Fruit fly (Drosophila melanogaster): ENCODE results near the gene Sgs3.

The Sgs3 gene

dm6 chr3L:11536767-11537419 is 24.9 kb downstream of the Sgs3 start (continued):
- TF ChIP-seq B-H1 (GFP tag; IDR thresholded peaks at IDR 0.05) (no peak), Xrp1 (GFP tag; IDR thresholded peaks at IDR 0.05) (peak; percentile 16; the same call in 1 of the 2 replicates), lmd (GFP tag; IDR thresholded peaks at IDR 0.05) (no peak), kni (GFP tag; optimal IDR thresholded peaks at IDR 0.05) (peak; percentile 52), D19B (GFP tag; optimal IDR thresholded peaks at IDR 0.05) (peak; percentile 74), rib (GFP tag; IDR thresholded peaks at IDR 0.05) (no peak), eve (GFP tag; optimal IDR thresholded peaks at IDR 0.05) (no peak), CG34376 (GFP tag; optimal IDR thresholded peaks at IDR 0.05) (no peak), Vsx1 (GFP tag; optimal IDR thresholded peaks at IDR 0.05) (peak; percentile 14), Med (GFP tag) (peak; percentile 77), CG18476 (GFP tag; optimal IDR thresholded peaks at IDR 0.05) (no peak), CG14965 (GFP tag; optimal IDR thresholded peaks at IDR 0.05; ENCODE audit: borderline replicate concordance) (no peak), Nf-YC (tag; optimal IDR thresholded peaks at IDR 0.05) (no peak), vvl (GFP tag; IDR thresholded peaks at IDR 0.05) (no peak), CG9609 (GFP tag; optimal IDR thresholded peaks at IDR 0.05) (no peak), CG6272 (GFP tag; IDR thresholded peaks at IDR 0.05) (no peak), CG13287 (GFP tag; IDR thresholded peaks at IDR 0.05; ENCODE audit: partially characterized antibody) (no peak), caup (GFP tag; optimal IDR thresholded peaks at IDR 0.05; ENCODE audit: severe bottlenecking) (no peak), TFAM (GFP tag; optimal IDR thresholded peaks at IDR 0.05) (no peak), sqz (GFP tag; optimal IDR thresholded peaks at IDR 0.05) (no peak), bcd (GFP tag; optimal IDR thresholded peaks at IDR 0.05) (peak; percentile 2), shn (GFP tag; optimal IDR thresholded peaks at IDR 0.05) (no peak), sens (GFP tag) (peak; percentile 3), CG7357 (GFP tag; IDR thresholded peaks at IDR 0.05) (no peak), abd-A (tag; optimal IDR thresholded peaks at IDR 0.05) (peak; percentile 62), HLH3B (GFP tag; IDR thresholded peaks at IDR 0.05) (no peak), row (GFP tag; IDR thresholded peaks at IDR 0.05) (peak; percentile 17; the same call in 2 of the 3 replicates), CG10959 (GFP tag; IDR thresholded peaks at IDR 0.05) (no peak), CG15601 (tag; optimal IDR thresholded peaks at IDR 0.05) (no peak), Ravus (GFP tag; IDR thresholded peaks at IDR 0.05) (no peak), Eip74EF (GFP tag; optimal IDR thresholded peaks at IDR 0.05) (peak in 1 of 2 experiments; percentile 4), stwl (tag; optimal IDR thresholded peaks at IDR 0.05) (no peak), ato (GFP tag; IDR thresholded peaks at IDR 0.05; ENCODE audit: partially characterized antibody) (no peak), lola (GFP tag; optimal IDR thresholded peaks at IDR 0.05) (no peak), CG34422 (GFP tag; IDR thresholded peaks at IDR 0.05) (no peak), Gug (GFP tag; IDR thresholded peaks at IDR 0.05) (no peak), CG10209 (GFP tag; optimal IDR thresholded peaks at IDR 0.05) (no peak), CG11695 (GFP tag; IDR thresholded peaks at IDR 0.05) (0 out of 3 replicates have a peak, but pooled peaks have one; percentile 22), NFAT (GFP tag; IDR thresholded peaks at IDR 0.05) (peak; percentile 47), cwo (GFP tag; optimal IDR thresholded peaks at IDR 0.05) (no peak), nerfin-2 (GFP tag; IDR thresholded peaks at IDR 0.05; ENCODE audit: partially characterized antibody) (no peak), usp (GFP tag; optimal IDR thresholded peaks at IDR 0.05) (no peak), gce (GFP tag; IDR thresholded peaks at IDR 0.05) (no peak), CG2889 (GFP tag; IDR thresholded peaks at IDR 0.05) (no peak), CG15479 (GFP tag; optimal IDR thresholded peaks at IDR 0.05) (no peak), dmrt99B (tag; optimal IDR thresholded peaks at IDR 0.05) (no peak), Drgx (GFP tag; IDR thresholded peaks at IDR 0.05) (0 out of 2 replicates have a peak, but pooled peaks have one; percentile 23), Poxn (GFP tag; IDR thresholded peaks at IDR 0.05) (no peak), pita (GFP tag; optimal IDR thresholded peaks at IDR 0.05) (no peak), ewg (GFP tag; optimal IDR thresholded peaks at IDR 0.05) (no peak)

All from whole organism, embryonic.